Worm (Caenorhabditis elegans) whole organism, young adult: ENCODE data around the gene Y37D8A.26.

Experiments used
- B0336.3 ChIP-seq: fragments of 200-800 bp; sonication (Bioruptor generic); IDR thresholded peaks from 2 replicates; pipeline ENCODE4 v1.3.6; 2022; ENCODE audit warnings: missing genetic modification characterization, missing compliant biosample characterization
- C06A6.2 ChIP-seq: fragments of 200-800 bp; sonication (Bioruptor generic); conservative IDR thresholded peaks from 2 replicates; pipeline ENCODE4 v1.3.6; 2022; ENCODE audit warnings: missing genetic modification characterization, missing compliant biosample characterization
- C17E4.6 ChIP-seq: fragments of 200-800 bp; sonication (Bioruptor generic); IDR thresholded peaks from 2 replicates; pipeline ENCODE4 v1.3.6; 2022; ENCODE audit warnings: missing genetic modification reagents, missing genetic modification characterization, missing compliant biosample characterization
- D2030.7 ChIP-seq: fragments of 200-800 bp; sonication (Bioruptor generic); IDR thresholded peaks from 2 replicates; pipeline ENCODE4 v1.3.6; 2022; ENCODE audit warnings: missing genetic modification reagents, missing genetic modification characterization, missing compliant biosample characterization
- F10E7.11 ChIP-seq: sonication (generic microtip); optimal IDR thresholded peaks from 2 replicates; lab custom pipeline; 2017; ENCODE audit warnings: mild to moderate bottlenecking, missing genetic modification characterization, moderate library complexity, missing compliant biosample characterization
- F22D6.2 ChIP-seq: sonication (generic microtip); optimal IDR thresholded peaks from 2 replicates; lab custom pipeline; 2016; ENCODE audit warnings: mild to moderate bottlenecking, missing genetic modification characterization, missing compliant biosample characterization
- F23B12.7 ChIP-seq: sonication (generic microtip); optimal IDR thresholded peaks from 2 replicates; lab custom pipeline; 2017; ENCODE audit warnings: missing genetic modification characterization, mild to moderate bottlenecking, missing compliant biosample characterization, antibody characterized with exemption, moderate library complexity; ENCODE audit not compliant: insufficient read depth
- F49E8.2 ChIP-seq: sonication (generic microtip); optimal IDR thresholded peaks from 3 replicates; lab custom pipeline; 2017; ENCODE audit warnings: missing genetic modification characterization, mild to moderate bottlenecking, missing compliant biosample characterization, antibody characterized with exemption, moderate library complexity; ENCODE audit not compliant: insufficient read depth
- F57C9.4 ChIP-seq: sonication (generic microtip); optimal IDR thresholded peaks from 2 replicates; lab custom pipeline; 2017; ENCODE audit warnings: mild to moderate bottlenecking, missing genetic modification characterization, missing compliant biosample characterization
- Y53G8AR.9 ChIP-seq: fragments of 200-800 bp; sonication (Bioruptor generic); conservative IDR thresholded peaks from 2 replicates; pipeline ENCODE4 v1.3.6; 2022; ENCODE audit warnings: missing genetic modification reagents, missing genetic modification characterization, missing compliant biosample characterization
- Y56A3A.18 ChIP-seq: fragments of 200-800 bp; sonication (Bioruptor generic); IDR thresholded peaks from 2 replicates; pipeline ENCODE4 v1.3.6; 2022; ENCODE audit warnings: missing genetic modification reagents, missing genetic modification characterization, missing compliant biosample characterization
- Y95B8A.8 ChIP-seq: fragments of 200-800 bp; sonication (Bioruptor generic); IDR thresholded peaks from 2 replicates; pipeline ENCODE4 v1.3.6; 2022; ENCODE audit warnings: missing genetic modification reagents, missing genetic modification characterization, missing compliant biosample characterization
- akir-1 ChIP-seq: fragments of 200-800 bp; sonication (Bioruptor generic); optimal IDR thresholded peaks from 2 replicates; lab custom pipeline; 2018; ENCODE audit warnings: mild to moderate bottlenecking, missing genetic modification characterization, moderate library complexity, missing compliant biosample characterization
- athp-1 ChIP-seq: sonication (generic microtip); optimal IDR thresholded peaks from 2 replicates; lab custom pipeline; 2017; ENCODE audit warnings: mild to moderate bottlenecking, missing genetic modification characterization, missing compliant biosample characterization
- attf-3 ChIP-seq: fragments of 200-800 bp; sonication (Bioruptor generic); conservative IDR thresholded peaks from 2 replicates; pipeline ENCODE4 v1.3.6; 2022; ENCODE audit warnings: missing genetic modification reagents, missing genetic modification characterization, missing compliant biosample characterization
- cebp-1 ChIP-seq, 2 experiments: fragments of 200-800 bp in 1 of 2; sonication (Bioruptor generic) in 1 of 2; sonication (generic microtip) in 1 of 2; IDR thresholded peaks in 1 of 2; optimal IDR thresholded peaks in 1 of 2; 2 replicates each; pipeline versions ENCODE4 v1.3.6 to Lab custom; 2017 to 2022; ENCODE audit warnings: missing compliant biosample characterization in 2 of 2, missing genetic modification characterization in 2 of 2, mild to moderate bottlenecking in 1 of 2, missing genetic modification reagents in 1 of 2, moderate library complexity in 1 of 2
- ceh-58 ChIP-seq: fragments of 200-800 bp; sonication (Bioruptor generic); IDR thresholded peaks from 2 replicates; pipeline ENCODE4 v1.3.6; 2022; ENCODE audit warnings: missing genetic modification characterization, missing compliant biosample characterization
- dox-1 ChIP-seq: fragments of 200-800 bp; sonication (Bioruptor generic); IDR thresholded peaks from 2 replicates; pipeline ENCODE4 v1.3.6; 2022; ENCODE audit warnings: missing genetic modification reagents, missing genetic modification characterization, missing compliant biosample characterization
- dpl-1 ChIP-seq: fragments of 150-350 bp; optimal IDR thresholded peaks from 2 replicates; lab custom pipeline; 2014; ENCODE audit warnings: missing biosample characterization, missing genetic modification reagents, missing genetic modification characterization
- efl-1 ChIP-seq: fragments of 150-350 bp; optimal IDR thresholded peaks from 2 replicates; lab custom pipeline; 2014; ENCODE audit warnings: missing biosample characterization, missing genetic modification reagents, missing genetic modification characterization
- egl-18 ChIP-seq: fragments of 200-800 bp; sonication (Bioruptor generic); IDR thresholded peaks from 2 replicates; pipeline ENCODE4 v1.3.6; 2022; ENCODE audit warnings: missing genetic modification reagents, missing genetic modification characterization, missing compliant biosample characterization
- egrh-3 ChIP-seq: fragments of 200-800 bp; sonication (Bioruptor generic); IDR thresholded peaks from 2 replicates; pipeline ENCODE4 v1.3.6; 2022; ENCODE audit warnings: missing genetic modification reagents, missing genetic modification characterization, missing compliant biosample characterization
- him-1 ChIP-seq: sonication (generic microtip); optimal IDR thresholded peaks from 2 replicates; lab custom pipeline; 2016; ENCODE audit warnings: missing genotype, missing genetic modification reagents, missing genetic modification characterization, missing compliant biosample characterization
- hmg-1.2 ChIP-seq: fragments of 200-800 bp; sonication (Bioruptor generic); IDR thresholded peaks from 2 replicates; pipeline ENCODE4 v1.3.6; 2022; ENCODE audit warnings: missing genetic modification reagents, missing genetic modification characterization, missing compliant biosample characterization
- hrde-1 ChIP-seq: sonication (generic microtip); optimal IDR thresholded peaks from 2 replicates; lab custom pipeline; 2016; ENCODE audit warnings: missing genetic modification characterization, mild to moderate bottlenecking, missing compliant biosample characterization, moderate library complexity, missing genotype, missing genetic modification reagents, borderline replicate concordance
- lag-1 ChIP-seq: fragments of 200-800 bp; sonication (Bioruptor generic); IDR thresholded peaks from 2 replicates; pipeline ENCODE4 v1.3.6; 2022; ENCODE audit warnings: missing genetic modification reagents, missing genetic modification characterization, missing compliant biosample characterization
- let-526 ChIP-seq: fragments of 200-800 bp; sonication (Bioruptor generic); IDR thresholded peaks from 2 replicates; pipeline ENCODE4 v1.3.6; 2022; ENCODE audit warnings: missing genetic modification reagents, missing genetic modification characterization, missing compliant biosample characterization
- lin-26 ChIP-seq: fragments of 200-800 bp; sonication (Bioruptor generic); IDR thresholded peaks from 2 replicates; pipeline ENCODE4 v1.3.6; 2022; ENCODE audit warnings: missing genetic modification reagents, missing genetic modification characterization, missing compliant biosample characterization
- lin-40 ChIP-seq: sonication (generic microtip); optimal IDR thresholded peaks from 2 replicates; lab custom pipeline; 2016; ENCODE audit warnings: missing genetic modification characterization, mild to moderate bottlenecking, missing compliant biosample characterization, missing genotype, missing genetic modification reagents
- lin-54 ChIP-seq: fragments of 200-800 bp; sonication (Bioruptor generic); optimal IDR thresholded peaks from 2 replicates; lab custom pipeline; 2018; ENCODE audit warnings: mild to moderate bottlenecking, missing genetic modification characterization, missing compliant biosample characterization
- lir-1 ChIP-seq: fragments of 200-800 bp; sonication (Bioruptor generic); conservative IDR thresholded peaks from 2 replicates; pipeline ENCODE4 v1.3.6; 2022; ENCODE audit warnings: missing genetic modification reagents, missing genetic modification characterization, missing compliant biosample characterization
- lsl-1 ChIP-seq: fragments of 200-800 bp; sonication (Bioruptor generic); optimal IDR thresholded peaks from 2 replicates; lab custom pipeline; 2018; ENCODE audit warnings: mild to moderate bottlenecking, missing genetic modification characterization, moderate library complexity, missing compliant biosample characterization
- madf-6 ChIP-seq: fragments of 200-800 bp; sonication (Bioruptor generic); IDR thresholded peaks from 2 replicates; pipeline ENCODE4 v1.3.6; 2022; ENCODE audit warnings: missing genetic modification reagents, missing genetic modification characterization, missing compliant biosample characterization
- madf-8 ChIP-seq: fragments of 200-800 bp; sonication (Bioruptor generic); conservative IDR thresholded peaks from 2 replicates; pipeline ENCODE4 v1.3.6; 2022; ENCODE audit warnings: missing genetic modification reagents, missing genetic modification characterization, missing compliant biosample characterization
- mcd-1 ChIP-seq: fragments of 200-800 bp; sonication (Bioruptor generic); IDR thresholded peaks from 2 replicates; pipeline ENCODE4 v1.3.6; 2022; ENCODE audit warnings: missing genetic modification reagents, missing genetic modification characterization, missing compliant biosample characterization
- mes-4 ChIP-seq: sonication (generic microtip); optimal IDR thresholded peaks from 2 replicates; lab custom pipeline; 2016; ENCODE audit warnings: missing genotype, missing genetic modification characterization, missing compliant biosample characterization
- nhr-120 ChIP-seq: fragments of 200-800 bp; sonication (Bioruptor generic); IDR thresholded peaks from 2 replicates; pipeline ENCODE4 v1.3.6; 2022; ENCODE audit warnings: missing genetic modification characterization, missing compliant biosample characterization
- nhr-80 ChIP-seq: sonication (generic microtip); optimal IDR thresholded peaks from 2 replicates; lab custom pipeline; 2016; ENCODE audit warnings: missing genetic modification characterization, missing compliant biosample characterization
- repo-1 ChIP-seq: sonication (generic microtip); optimal IDR thresholded peaks from 2 replicates; lab custom pipeline; 2017; ENCODE audit warnings: mild to moderate bottlenecking, missing genetic modification characterization, missing compliant biosample characterization
- sdz-38 ChIP-seq: sonication (generic microtip); optimal IDR thresholded peaks from 2 replicates; lab custom pipeline; 2016; ENCODE audit warnings: missing genotype, missing genetic modification characterization, missing compliant biosample characterization
- somi-1 ChIP-seq: fragments of 200-800 bp; sonication (Bioruptor generic); optimal IDR thresholded peaks from 2 replicates; lab custom pipeline; 2018; ENCODE audit warnings: mild to moderate bottlenecking, missing genetic modification characterization, missing compliant biosample characterization
- tbp1 ChIP-seq: fragments of 200-800 bp; sonication (Bioruptor generic); optimal IDR thresholded peaks from 2 replicates; lab custom pipeline; 2018; ENCODE audit warnings: mild to moderate bottlenecking, missing genetic modification characterization, missing compliant biosample characterization
- tlf-1 ChIP-seq: fragments of 200-800 bp; sonication (Bioruptor generic); optimal IDR thresholded peaks from 2 replicates; lab custom pipeline; 2018; ENCODE audit warnings: mild to moderate bottlenecking, missing genetic modification characterization, missing compliant biosample characterization
- ztf-22 ChIP-seq: fragments of 200-800 bp; sonication (Bioruptor generic); optimal IDR thresholded peaks from 2 replicates; lab custom pipeline; 2018; ENCODE audit warnings: mild to moderate bottlenecking, missing genetic modification characterization, moderate library complexity, missing compliant biosample characterization
- ztf-3 ChIP-seq: fragments of 200-800 bp; sonication (Bioruptor generic); optimal IDR thresholded peaks from 2 replicates; lab custom pipeline; 2018; ENCODE audit warnings: mild to moderate bottlenecking, missing genetic modification characterization, missing compliant biosample characterization

Gene Y37D8A.26

DNA sequence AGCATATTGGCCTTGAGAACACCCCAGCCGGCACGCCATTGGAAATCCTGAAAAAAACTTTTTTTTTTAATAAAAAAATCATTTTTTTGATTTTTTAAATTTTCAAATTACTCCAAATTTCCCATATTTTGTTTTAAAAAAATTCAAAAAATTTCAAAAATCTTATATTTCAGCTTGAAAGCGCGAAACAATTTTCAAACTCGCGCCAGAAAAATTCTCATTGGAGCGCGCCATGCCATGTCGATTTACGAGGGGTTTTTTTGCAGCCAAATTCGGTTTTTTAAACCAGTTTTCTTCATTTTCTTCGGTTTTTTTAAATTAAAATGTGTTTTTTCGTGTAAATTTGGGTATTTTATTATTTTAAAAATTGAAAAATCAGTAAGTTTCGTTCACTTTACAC is 37.4 kb downstream of the Y37D8A.26 start (continued):
- TF ChIP-seq lin-54 (GFP tag; lab: Kevin White, UChicago), result peak; percentile 61
- TF ChIP-seq lir-1 (GFP tag; lab: Robert Waterston, UW), result no peak
- TF ChIP-seq him-1, result no peak
- TF ChIP-seq akir-1 (GFP tag; lab: Kevin White, UChicago), result no peak
- TF ChIP-seq mcd-1 (GFP tag; lab: Robert Waterston, UW), result 0 out of 2 replicates have a peak, but pooled peaks have one; percentile 16
- TF ChIP-seq egl-18 (GFP tag; lab: Robert Waterston, UW), result no peak
- TF ChIP-seq let-526 (GFP tag; lab: Robert Waterston, UW), result no peak
- TF ChIP-seq efl-1, result peak; percentile 65
- TF ChIP-seq lag-1 (GFP tag; lab: Robert Waterston, UW), result no peak
- TF ChIP-seq nhr-120 (GFP tag; lab: Robert Waterston, UW), result no peak
- TF ChIP-seq ceh-58, result no peak
- no peak for TF ChIP-seq hmg-1.2 (GFP tag; lab: Robert Waterston, UW)
- TF ChIP-seq madf-8, result peak; percentile 46; the same call in 1 of the 2 replicates
- TF ChIP-seq hrde-1 (tag; lab: Kevin White, UChicago), result no peak
- no peak for TF ChIP-seq F23B12.7 (tag; lab: Kevin White, UChicago)
- no peak for TF ChIP-seq F22D6.2
- peak; percentile 21; the same call in 1 of the 2 replicates for TF ChIP-seq D2030.7 (GFP tag; lab: Robert Waterston, UW)
- TF ChIP-seq tlf-1, result no peak
- no peak for TF ChIP-seq Y56A3A.18 (GFP tag; lab: Robert Waterston, UW)
- peak; percentile 21 for TF ChIP-seq lsl-1
- no peak for TF ChIP-seq nhr-80 (tag; lab: Kevin White, UChicago)
- peak; percentile 59; the same call in 1 of the 2 replicates for TF ChIP-seq madf-6 (GFP tag; lab: Robert Waterston, UW)
- TF ChIP-seq ztf-3 (GFP tag; lab: Kevin White, UChicago), result no peak
- peak; percentile 27 for TF ChIP-seq dpl-1 (GFP tag; lab: Kevin White, UChicago)
- no peak for TF ChIP-seq ztf-22 (GFP tag; lab: Kevin White, UChicago)

DNA sequence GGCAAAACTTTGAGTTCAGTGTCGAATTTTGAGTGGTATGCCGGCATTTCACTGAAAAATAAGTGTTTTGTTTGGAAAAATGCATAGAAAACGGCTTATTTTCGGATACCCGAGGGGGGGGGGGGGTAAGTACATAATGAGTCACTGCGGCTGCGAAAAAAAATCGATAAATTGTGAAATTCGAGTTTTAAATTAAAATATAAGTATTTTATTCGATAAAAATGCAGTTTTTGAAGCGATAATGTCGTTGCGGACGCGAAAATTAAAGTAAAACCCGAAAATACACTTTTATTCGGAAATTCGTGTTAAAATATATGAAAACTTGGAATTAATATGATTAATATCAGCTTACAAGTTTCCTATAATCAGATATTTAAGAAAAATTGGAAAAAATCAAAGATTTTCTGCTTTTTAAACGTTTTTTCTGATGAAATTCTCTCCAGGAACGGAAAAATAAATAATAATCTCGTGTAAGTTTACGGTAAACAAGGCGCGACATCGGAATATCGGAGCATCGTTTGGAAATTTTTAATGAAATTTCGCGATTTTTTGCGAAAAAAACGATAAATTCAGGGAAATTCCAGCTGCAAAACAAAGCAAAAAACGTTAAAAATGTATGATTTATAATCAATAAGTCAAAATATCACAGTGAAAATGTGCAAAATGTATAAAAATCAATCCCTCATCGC is 38.3 kb downstream of the Y37D8A.26 start, which contains the start of gene arx-5:
Gene arx-5, minus strand, starts transcription at position 51 of the 689 bp plus-strand sequence.
- TF ChIP-seq dox-1, result no peak
- peak; percentile 90 for TF ChIP-seq attf-3
- no peak for TF ChIP-seq somi-1 (GFP tag; lab: Kevin White, UChicago)
- TF ChIP-seq Y95B8A.8 (GFP tag; lab: Robert Waterston, UW), result no peak

DNA sequence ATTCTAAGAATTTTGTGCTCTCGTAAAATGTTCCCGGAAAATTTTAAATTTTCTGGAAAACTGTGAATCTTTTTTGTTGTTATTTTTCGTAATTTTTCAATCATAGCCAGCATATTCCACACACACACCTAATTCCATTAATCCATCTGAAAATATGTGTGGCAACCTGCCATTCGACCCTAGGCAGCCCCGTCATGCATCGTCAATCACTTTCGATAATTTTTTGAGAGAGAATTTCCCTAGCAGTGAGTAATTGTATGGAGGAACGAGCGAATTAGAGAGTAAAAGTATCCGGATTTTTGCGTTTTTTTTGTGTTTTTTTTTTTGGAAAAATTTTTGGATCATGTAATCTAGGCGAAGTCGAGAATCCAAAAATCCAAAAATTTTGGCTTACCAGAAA is 43.3 kb downstream of the Y37D8A.26 start, which contains the start of gene BE10.4:
Gene BE10.4, plus strand, starts transcription at position 301 of the 400 bp plus-strand sequence.
- TF ChIP-seq ceh-58, result no peak
- TF ChIP-seq lin-26 (GFP tag; lab: Robert Waterston, UW), result no peak
- no peak for TF ChIP-seq F10E7.11 (tag; lab: Kevin White, UChicago)

DNA sequence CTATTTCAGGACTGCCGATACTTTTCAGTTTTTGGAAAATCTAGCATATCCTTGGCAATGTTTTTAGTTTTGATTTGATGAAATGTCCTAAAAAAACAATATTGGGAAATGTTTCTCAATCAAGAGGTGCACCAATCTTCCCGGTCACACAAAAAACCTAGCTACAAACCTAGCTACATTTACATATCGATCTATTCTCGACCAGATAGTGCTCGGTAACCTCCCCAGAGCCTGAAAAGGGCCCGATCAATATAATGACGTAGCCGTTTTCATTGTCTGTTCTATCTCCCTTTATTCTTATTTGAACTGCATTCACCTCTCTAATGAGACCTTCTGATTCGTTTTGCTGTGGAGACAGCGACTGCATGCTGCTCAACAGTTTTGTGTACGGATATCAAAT is 48.8 kb downstream of the Y37D8A.26 start, which contains the start of gene BE10.3:
Gene BE10.3, plus strand, starts transcription at position 301 of the 400 bp plus-strand sequence.
- TF ChIP-seq C17E4.6 (GFP tag; lab: Robert Waterston, UW) (no peak), cebp-1 (GFP tag; IDR thresholded peaks at IDR 0.05; lab: Robert Waterston, UW) (no peak), cebp-1 (tag; optimal IDR thresholded peaks at IDR 0.05; lab: Kevin White, UChicago) (no peak), lin-40 (tag; lab: Kevin White, UChicago) (no peak), mes-4 (no peak), Y53G8AR.9 (GFP tag; lab: Robert Waterston, UW) (no peak), egrh-3 (GFP tag; lab: Robert Waterston, UW) (no peak), B0336.3 (GFP tag; lab: Robert Waterston, UW) (no peak), tbp1 (GFP tag; lab: Kevin White, UChicago) (no peak), C06A6.2 (no peak), athp-1 (tag; lab: Kevin White, UChicago) (no peak), repo-1 (no peak), F57C9.4 (tag; lab: Kevin White, UChicago) (no peak), F49E8.2 (no peak), sdz-38 (tag; lab: Kevin White, UChicago) (no peak)
